Worm (Caenorhabditis elegans): Measurements from ENCODE around the gene K07F5.15.

The K07F5.15 gene

DNA sequence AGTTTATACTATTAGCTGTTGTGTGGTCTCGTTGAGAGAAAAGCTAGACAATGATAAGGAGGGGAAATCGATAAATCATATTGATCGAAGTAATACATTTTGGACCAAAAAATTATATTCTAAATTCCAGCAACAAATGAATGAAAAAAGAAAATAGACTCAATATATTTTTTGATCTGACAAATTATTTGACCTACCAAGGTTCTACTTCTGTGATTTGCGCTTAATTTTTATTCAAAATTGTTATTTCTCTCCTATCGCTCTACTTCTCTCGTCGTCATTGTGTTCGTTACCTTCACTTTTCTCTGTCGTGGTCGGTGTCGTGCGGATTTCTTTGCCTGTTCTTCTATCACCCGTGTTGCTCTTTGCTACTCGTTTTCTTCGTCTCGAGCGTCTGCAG, 5.9 kb upstream of the K07F5.15 start:
- TF ChIP-seq sma-9 (GFP tag; optimal IDR thresholded peaks at IDR 0.05) (no peak), sma-9 (tag; optimal IDR thresholded peaks at IDR 0.05) (no peak), lsy-2 (tag; optimal IDR thresholded peaks at IDR 0.05) (no peak), nhr-21 (tag; optimal IDR thresholded peaks at IDR 0.05) (no peak), zag-1 (tag; optimal IDR thresholded peaks at IDR 0.05) (no peak), C34F6.9 (tag; optimal IDR thresholded peaks at IDR 0.05) (no peak), nhr-11 (tag; optimal IDR thresholded peaks at IDR 0.05) (no peak), lin-13 (GFP tag; optimal IDR thresholded peaks at IDR 0.05) (no peak), mab-5 (tag; optimal IDR thresholded peaks at IDR 0.05) (no peak), unc-62 (GFP tag; optimal IDR thresholded peaks at IDR 0.05) (no peak), dmd-4 (tag; optimal IDR thresholded peaks at IDR 0.05) (no peak), nhr-77 (tag; optimal IDR thresholded peaks at IDR 0.05) (no peak), nhr-10 (tag; optimal IDR thresholded peaks at IDR 0.05) (no peak), sem-4 (tag; optimal IDR thresholded peaks at IDR 0.05) (no peak), ceh-16 (tag; optimal IDR thresholded peaks at IDR 0.05) (no peak), skn-1 (tag; optimal IDR thresholded peaks at IDR 0.05) (no peak), unc-55 (GFP tag; optimal IDR thresholded peaks at IDR 0.05) (no peak), ztf-1 (GFP tag; conservative IDR thresholded peaks at IDR 0.05) (no peak), ceh-82 (tag; optimal IDR thresholded peaks at IDR 0.05) (no peak), nhr-23 (tag; optimal IDR thresholded peaks at IDR 0.05) (no peak)

ce11 chrIV:9861921-9862320, 3.0 kb upstream of the K07F5.15 start, which contains the start of gene K07F5.14:
K07F5.14 (plus strand) TSS chrIV:9862221.
- no peak for TF ChIP-seq nhr-25 (tag; optimal IDR thresholded peaks at IDR 0.05)
- no peak for TF ChIP-seq ZK546.5 (tag; optimal IDR thresholded peaks at IDR 0.05)
- no peak for TF ChIP-seq egl-27 (tag; optimal IDR thresholded peaks at IDR 0.05)
- no peak for TF ChIP-seq ztf-11 (tag; optimal IDR thresholded peaks at IDR 0.05)
- TF ChIP-seq fos-1 (tag; optimal IDR thresholded peaks at IDR 0.05): no peak
- TF ChIP-seq lin-13 (GFP tag; optimal IDR thresholded peaks at IDR 0.05): no peak
- no peak for TF ChIP-seq nhr-129 (tag; optimal IDR thresholded peaks at IDR 0.05)
- no peak for TF ChIP-seq ama-1 (optimal IDR thresholded peaks at IDR 0.05)
- no peak for TF ChIP-seq R02D3.7 (tag; optimal IDR thresholded peaks at IDR 0.05)
- no peak for TF ChIP-seq unc-62 (GFP tag; optimal IDR thresholded peaks at IDR 0.05)
- TF ChIP-seq nhr-6 (tag; optimal IDR thresholded peaks at IDR 0.05): no peak
- no peak for TF ChIP-seq elt-3 (tag; optimal IDR thresholded peaks at IDR 0.05)

DNA sequence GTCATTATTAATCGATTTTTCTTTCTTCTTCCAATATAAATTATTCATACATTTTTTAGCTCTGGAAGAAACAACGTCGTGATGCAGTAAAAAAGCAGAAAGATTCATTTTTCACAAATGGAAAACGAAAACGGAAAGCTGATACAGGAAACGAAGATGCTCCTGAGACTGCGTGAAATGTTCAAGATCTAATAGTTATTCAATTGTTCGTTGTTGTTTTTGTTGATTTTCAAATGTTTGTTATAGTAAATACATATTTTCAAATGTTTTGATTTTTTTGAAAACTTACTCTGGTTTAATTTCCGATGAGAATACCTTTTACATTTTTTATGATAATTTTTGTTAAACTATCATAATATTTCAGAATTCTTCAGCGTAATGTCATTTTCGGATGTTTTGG, 1.1 kb upstream of the K07F5.15 start, which contains the start of gene K07F5.16:
Gene K07F5.16 (plus strand): TSS at position 301 of the 400 bp plus-strand sequence.
- TF ChIP-seq nhr-21 (tag; optimal IDR thresholded peaks at IDR 0.05) (no peak), sma-9 (GFP tag; optimal IDR thresholded peaks at IDR 0.05) (no peak), sma-9 (tag; optimal IDR thresholded peaks at IDR 0.05) (no peak), F13H6.1 (tag; optimal IDR thresholded peaks at IDR 0.05) (no peak), nhr-11 (tag; optimal IDR thresholded peaks at IDR 0.05) (no peak), nhr-129 (tag; optimal IDR thresholded peaks at IDR 0.05) (no peak), unc-62 (GFP tag; optimal IDR thresholded peaks at IDR 0.05) (no peak)

DNA sequence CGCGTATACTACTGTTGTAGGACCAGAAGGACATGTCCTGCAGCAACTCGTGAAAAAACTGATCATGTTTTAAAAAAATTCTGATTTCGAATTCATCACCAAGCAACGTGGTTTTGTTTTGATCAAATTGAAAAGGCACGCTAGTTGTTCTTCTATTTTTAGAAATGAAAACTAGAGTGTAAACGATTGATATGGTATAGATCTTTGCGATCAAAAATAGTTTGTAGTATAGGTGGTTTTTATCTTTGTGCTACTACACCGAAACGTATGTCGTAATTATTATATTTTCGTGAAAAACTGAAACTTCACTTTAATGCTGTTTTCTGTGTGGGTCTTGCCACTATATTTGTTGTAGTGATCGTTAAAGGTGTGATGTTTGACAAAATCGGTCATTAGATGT, 2.0 kb downstream of the K07F5.15 start:
- no peak for TF ChIP-seq unc-39 (tag; optimal IDR thresholded peaks at IDR 0.05)
- no peak for TF ChIP-seq nhr-12 (tag; optimal IDR thresholded peaks at IDR 0.05)
- no peak for TF ChIP-seq mab-5 (tag; optimal IDR thresholded peaks at IDR 0.05)
- TF ChIP-seq lin-11 (tag; optimal IDR thresholded peaks at IDR 0.05): no peak
- TF ChIP-seq R02D3.7 (tag; optimal IDR thresholded peaks at IDR 0.05): no peak
- no peak for TF ChIP-seq nhr-6 (tag; optimal IDR thresholded peaks at IDR 0.05)
- TF ChIP-seq elt-1 (tag; optimal IDR thresholded peaks at IDR 0.05): no peak
- TF ChIP-seq ztf-11 (tag; optimal IDR thresholded peaks at IDR 0.05): no peak
- TF ChIP-seq Y55F3AM.14 (GFP tag; optimal IDR thresholded peaks at IDR 0.05): no peak
- no peak for TF ChIP-seq sma-9 (GFP tag; optimal IDR thresholded peaks at IDR 0.05)
- no peak for TF ChIP-seq sma-9 (tag; optimal IDR thresholded peaks at IDR 0.05)
- TF ChIP-seq snpc-4 (tag; optimal IDR thresholded peaks at IDR 0.05): no peak
- TF ChIP-seq gmeb-1 (tag; optimal IDR thresholded peaks at IDR 0.05): no peak
- TF ChIP-seq ceh-16 (tag; optimal IDR thresholded peaks at IDR 0.05): no peak
- TF ChIP-seq nhr-77 (tag; optimal IDR thresholded peaks at IDR 0.05): no peak
